Fruit fly (Drosophila melanogaster): Measurements from ENCODE around the gene Dad.

The Dad gene

DNA sequence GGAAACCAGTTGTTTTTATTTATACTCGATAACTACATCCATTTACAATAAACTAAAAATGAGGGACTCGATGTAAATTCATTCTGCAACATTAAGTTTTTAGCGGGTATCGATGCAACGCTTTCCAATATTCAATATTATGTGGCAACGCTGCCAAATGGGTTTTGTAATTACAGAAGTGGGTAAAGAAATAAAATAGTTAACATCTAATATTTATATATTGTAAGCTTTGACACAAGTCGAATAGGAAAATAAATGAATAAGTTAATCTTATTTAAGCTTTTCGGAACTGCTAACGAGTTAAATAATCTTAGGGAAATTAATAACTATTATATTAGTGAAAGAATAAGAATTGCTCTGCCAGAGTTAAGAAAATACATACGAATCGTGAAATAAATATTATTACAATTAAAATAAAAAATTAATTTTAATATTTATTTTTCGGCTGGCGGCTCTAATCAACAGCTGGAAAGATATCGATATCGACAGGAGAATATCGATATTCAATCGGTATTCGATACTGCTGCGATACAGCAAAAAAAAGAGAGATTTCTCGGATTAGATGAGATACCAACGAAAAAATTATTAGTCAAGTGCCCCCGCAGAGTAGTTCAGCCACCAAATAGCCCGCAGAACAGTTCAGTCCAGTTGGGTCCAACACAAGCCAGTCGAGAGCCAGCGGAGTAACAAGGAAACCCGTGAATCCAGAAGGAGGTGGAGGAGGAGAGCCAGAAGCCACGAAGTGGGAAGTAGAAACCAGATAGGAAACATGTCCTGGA, 31.4 kb downstream of the Dad start, which contains the start of gene GckIII (continued):
- TF ChIP-seq CG10209 (GFP tag; optimal IDR thresholded peaks at IDR 0.05) (no peak), CG16863 (GFP tag; optimal IDR thresholded peaks at IDR 0.05) (no peak), da (GFP tag; optimal IDR thresholded peaks at IDR 0.05) (no peak), B-H2 (GFP tag; optimal IDR thresholded peaks at IDR 0.05) (no peak), MBD-R2 (GFP tag; IDR thresholded peaks at IDR 0.05) (peak; percentile 54), CG34224 (GFP tag; IDR thresholded peaks at IDR 0.05; ENCODE audit: partially characterized antibody) (peak; percentile 93), ewg (GFP tag; optimal IDR thresholded peaks at IDR 0.05) (no peak), CG16779 (GFP tag; IDR thresholded peaks at IDR 0.05) (no peak), ham (GFP tag; IDR thresholded peaks at IDR 0.05) (no peak), CG13123 (GFP tag; optimal IDR thresholded peaks at IDR 0.05) (no peak), CG9797 (GFP tag; optimal IDR thresholded peaks at IDR 0.05) (no peak), sima (GFP tag; optimal IDR thresholded peaks at IDR 0.05) (no peak), CG17361 (GFP tag; IDR thresholded peaks at IDR 0.05) (no peak), org-1 (GFP tag; optimal IDR thresholded peaks at IDR 0.05) (no peak), CG2116 (GFP tag; optimal IDR thresholded peaks at IDR 0.05) (peak; percentile 62), eve (GFP tag; optimal IDR thresholded peaks at IDR 0.05) (no peak), CG4730 (GFP tag; IDR thresholded peaks at IDR 0.05) (no peak), YL-1 (GFP tag; optimal IDR thresholded peaks at IDR 0.05) (peak; percentile 5), CG9932 (GFP tag; IDR thresholded peaks at IDR 0.05) (no peak), CG4707 (GFP tag; optimal IDR thresholded peaks at IDR 0.05) (no peak), CG8290 (GFP tag; optimal IDR thresholded peaks at IDR 0.05) (no peak), CG8290 (tag; optimal IDR thresholded peaks at IDR 0.05) (no peak), Camta (GFP tag; optimal IDR thresholded peaks at IDR 0.05) (no peak), hb (GFP tag; IDR thresholded peaks at IDR 0.05; ENCODE audit: partially characterized antibody) (peak; percentile 79), mld (GFP tag; IDR thresholded peaks at IDR 0.05; ENCODE audit: partially characterized antibody) (peak; percentile 87), ems (GFP tag; optimal IDR thresholded peaks at IDR 0.05) (no peak), E2f2 (GFP tag; IDR thresholded peaks at IDR 0.05) (peak; percentile 51; the same call in 1 of the 2 replicates), hkb (optimal IDR thresholded peaks at IDR 0.05) (no peak), hkb (GFP tag; IDR thresholded peaks at IDR 0.05) (no peak), Side (GFP tag; optimal IDR thresholded peaks at IDR 0.05) (no peak), knrl (GFP tag; IDR thresholded peaks at IDR 0.05; ENCODE audit: partially characterized antibody) (peak; percentile 72; the same call in 2 of the 3 replicates), cg (GFP tag; optimal IDR thresholded peaks at IDR 0.05) (no peak), nmo (GFP tag; optimal IDR thresholded peaks at IDR 0.05) (peak; percentile 2), chinmo (GFP tag; IDR thresholded peaks at IDR 0.05; ENCODE audit: partially characterized antibody) (peak; percentile 74; the same call in 1 of the 4 replicates), zfh2 (GFP tag; optimal IDR thresholded peaks at IDR 0.05) (no peak), pfk (GFP tag; optimal IDR thresholded peaks at IDR 0.05) (no peak), CG16815 (GFP tag; optimal IDR thresholded peaks at IDR 0.05) (no peak), Nf-YA (GFP tag; IDR thresholded peaks at IDR 0.05) (no peak), ash1 (GFP tag; optimal IDR thresholded peaks at IDR 0.05) (no peak), HmgZ (tag; optimal IDR thresholded peaks at IDR 0.05) (no peak), Nf-YC (tag; optimal IDR thresholded peaks at IDR 0.05) (no peak), D19A (tag; optimal IDR thresholded peaks at IDR 0.05) (no peak), br (optimal IDR thresholded peaks at IDR 0.05) (no peak), kay (GFP tag; optimal IDR thresholded peaks at IDR 0.05) (no peak), CG9609 (GFP tag; optimal IDR thresholded peaks at IDR 0.05) (no peak), Nf-YB (GFP tag; optimal IDR thresholded peaks at IDR 0.05) (no peak), CG18599 (GFP tag; optimal IDR thresholded peaks at IDR 0.05) (no peak), lola (GFP tag; optimal IDR thresholded peaks at IDR 0.05) (no peak), Usf (GFP tag; optimal IDR thresholded peaks at IDR 0.05) (no peak), CG32767 (GFP tag; IDR thresholded peaks at IDR 0.05) (no peak), E2f1 (GFP tag; IDR thresholded peaks at IDR 0.05) (no peak)

All from whole organism, embryonic.